Worm (Caenorhabditis elegans): ENCODE data around the gene bre-3.
A peak's percentile ranks its signal among the peaks of the same experiment; 100 is the strongest.

- TF ChIP-seq F37B4.10 (GFP tag; IDR thresholded peaks at IDR 0.05) (no peak), somi-1 (GFP tag; optimal IDR thresholded peaks at IDR 0.05) (no peak), egl-18 (GFP tag; IDR thresholded peaks at IDR 0.05) (no peak), madf-10 (tag; optimal IDR thresholded peaks at IDR 0.05) (no peak), tbx-9 (tag; optimal IDR thresholded peaks at IDR 0.05; ENCODE audit: borderline replicate concordance) (no peak), ama-1 (optimal IDR thresholded peaks at IDR 0.05) (no peak), ama-1 (GFP tag; optimal IDR thresholded peaks at IDR 0.05) (no peak), B0019.2 (GFP tag; conservative IDR thresholded peaks at IDR 0.05) (0 out of 2 replicates have a peak, but pooled peaks have one; percentile 46)
Measured at ce11 chrIII:9504347-9504746, 19.1 kb upstream of the bre-3 start.
